Worm (Caenorhabditis elegans): Measurements from ENCODE around the gene atfs-1.

DNA sequence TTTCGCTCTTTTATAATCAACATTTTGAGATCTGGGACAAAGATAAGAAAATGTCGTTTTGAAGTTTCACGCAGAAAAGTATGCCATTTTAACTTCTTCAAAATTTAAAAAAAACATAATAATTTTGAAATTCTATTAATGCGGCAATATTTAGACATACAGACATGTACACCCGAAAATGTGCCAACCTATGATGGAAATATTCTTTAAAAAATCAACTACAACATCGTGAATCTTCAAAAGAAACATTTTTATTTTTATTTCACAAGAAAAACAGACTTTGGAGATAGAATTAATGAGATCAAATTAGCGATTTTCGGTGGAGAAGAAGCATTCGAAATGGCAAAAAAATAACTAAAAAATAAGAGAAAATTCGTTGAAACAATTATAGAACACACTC, 21.6 kb downstream of the atfs-1 start, which contains the start of gene T16A9.5:
- TF ChIP-seq unc-62 (GFP tag; optimal IDR thresholded peaks at IDR 0.05) (no peak), pha-4 (tag; optimal IDR thresholded peaks at IDR 0.05) (no peak), lin-39 (tag; optimal IDR thresholded peaks at IDR 0.05) (no peak), nhr-11 (tag; optimal IDR thresholded peaks at IDR 0.05) (no peak), tbx-2 (tag; optimal IDR thresholded peaks at IDR 0.05) (no peak), ceh-82 (tag; optimal IDR thresholded peaks at IDR 0.05) (no peak), ZK546.5 (tag; optimal IDR thresholded peaks at IDR 0.05) (no peak), fos-1 (tag; optimal IDR thresholded peaks at IDR 0.05) (no peak), ama-1 (optimal IDR thresholded peaks at IDR 0.05) (no peak), nhr-76 (tag; optimal IDR thresholded peaks at IDR 0.05) (no peak)

Data from whole organism, L3 larva.